Worm (Caenorhabditis elegans): ENCODE measurements around the gene wrt-4.

wrt-4 gene

ce11 chrX:15766147-15766546 is 9.1 kb upstream of the wrt-4 start, which contains the start of gene bus-17:
Gene bus-17 (minus strand): TSS chrX:15766354.
- no peak for TF ChIP-seq unc-62 (GFP tag; optimal IDR thresholded peaks at IDR 0.05)

ce11 chrX:15759222-15759621 is 2.2 kb upstream of the wrt-4 start:
- no peak for TF ChIP-seq unc-62 (GFP tag; optimal IDR thresholded peaks at IDR 0.05)

- no peak for TF ChIP-seq unc-62 (GFP tag; optimal IDR thresholded peaks at IDR 0.05)
Measured at ce11 chrX:15751245-15751644, 5.8 kb downstream of the wrt-4 start.

ce11 chrX:15747814-15748213 is 9.3 kb downstream of the wrt-4 start:
- TF ChIP-seq unc-62 (GFP tag; optimal IDR thresholded peaks at IDR 0.05), result no peak

ce11 chrX:15746705-15747104 is 10.4 kb downstream of the wrt-4 start, which contains the start of gene srxa-9:
Gene srxa-9 (plus strand): TSS chrX:15747005.
- no peak for TF ChIP-seq unc-62 (GFP tag; optimal IDR thresholded peaks at IDR 0.05)

ce11 chrX:15742310-15742709 is 14.8 kb downstream of the wrt-4 start, which contains the start of gene nhr-255:
Gene nhr-255 (plus strand): TSS chrX:15742610.
- no peak for TF ChIP-seq unc-62 (GFP tag; optimal IDR thresholded peaks at IDR 0.05)

ce11 chrX:15741852-15742251 is 15.2 kb downstream of the wrt-4 start:
- TF ChIP-seq unc-62 (GFP tag; optimal IDR thresholded peaks at IDR 0.05), result no peak

- no peak for TF ChIP-seq unc-62 (GFP tag; optimal IDR thresholded peaks at IDR 0.05)
Measured at ce11 chrX:15740526-15740925, 16.5 kb downstream of the wrt-4 start, which contains the start of gene srg-64. Gene srg-64 (minus strand): TSS chrX:15740626.

ce11 chrX:15736419-15736818 is 20.6 kb downstream of the wrt-4 start:
- TF ChIP-seq unc-62 (GFP tag; optimal IDR thresholded peaks at IDR 0.05), result no peak

ce11 chrX:15731668-15732067 is 25.4 kb downstream of the wrt-4 start, which contains the start of gene lin-15A:
Gene lin-15A (plus strand): TSS chrX:15731968.
- TF ChIP-seq unc-62 (GFP tag; optimal IDR thresholded peaks at IDR 0.05), result no peak

- TF ChIP-seq unc-62 (GFP tag; optimal IDR thresholded peaks at IDR 0.05), result no peak
Measured at ce11 chrX:15730342-15730741, 26.7 kb downstream of the wrt-4 start.

- TF ChIP-seq unc-62 (GFP tag; optimal IDR thresholded peaks at IDR 0.05), result no peak
Measured at ce11 chrX:15725566-15726173, 31.4 kb downstream of the wrt-4 start, which contains the start of gene lin-15B. Gene lin-15B (plus strand): TSS chrX:15726123.

- no peak for TF ChIP-seq unc-62 (GFP tag; optimal IDR thresholded peaks at IDR 0.05)
Measured at ce11 chrX:15724994-15725393, 32.1 kb downstream of the wrt-4 start.

ce11 chrX:15721346-15721745 is 35.7 kb downstream of the wrt-4 start, which contains the start of gene ZK662.5:
Gene ZK662.5 (plus strand): TSS chrX:15721646.
- TF ChIP-seq unc-62 (GFP tag; optimal IDR thresholded peaks at IDR 0.05), result no peak

ce11 chrX:15718325-15718724 is 38.7 kb downstream of the wrt-4 start, which contains the start of gene ZK662.6:
Gene ZK662.6 (plus strand): TSS chrX:15718625.
- TF ChIP-seq unc-62 (GFP tag; optimal IDR thresholded peaks at IDR 0.05), result no peak

- TF ChIP-seq unc-62 (GFP tag; optimal IDR thresholded peaks at IDR 0.05), result no peak
Measured at ce11 chrX:15716971-15717370, 40.1 kb downstream of the wrt-4 start.

- TF ChIP-seq unc-62 (GFP tag; optimal IDR thresholded peaks at IDR 0.05), result no peak
Measured at ce11 chrX:15713189-15713588, 43.9 kb downstream of the wrt-4 start.

ce11 chrX:15709594-15709993 is 47.5 kb downstream of the wrt-4 start:
- no peak for TF ChIP-seq unc-62 (GFP tag; optimal IDR thresholded peaks at IDR 0.05)

Data from whole organism, dauer.